Fruit fly (Drosophila melanogaster): Measurements from ENCODE around the gene CG3529.

Gene CG3529

dm6 chr3L:9429665-9430607, 16.7 kb upstream of the CG3529 start, which contains the start of the genes RpS17 and MTF-1 (continued):
- TF ChIP-seq Hr39 (GFP tag; optimal IDR thresholded peaks at IDR 0.05), result peak; percentile 51
- TF ChIP-seq acj6 (GFP tag; optimal IDR thresholded peaks at IDR 0.05), result peak; percentile 55
- TF ChIP-seq CG6163 (GFP tag; IDR thresholded peaks at IDR 0.05), result peak; percentile 27; the same call in 2 of the 3 replicates
- TF ChIP-seq CG11902 (GFP tag; optimal IDR thresholded peaks at IDR 0.05), result no peak
- TF ChIP-seq spab (GFP tag; optimal IDR thresholded peaks at IDR 0.05), result no peak
- peak; percentile 11 for TF ChIP-seq CG7368 (GFP tag; optimal IDR thresholded peaks at IDR 0.05)
- TF ChIP-seq CG16779 (tag; optimal IDR thresholded peaks at IDR 0.05), result peak; percentile 28
- no peak for TF ChIP-seq Gug (GFP tag; IDR thresholded peaks at IDR 0.05)
- TF ChIP-seq CG9139 (GFP tag; optimal IDR thresholded peaks at IDR 0.05), result peak; percentile 57
- TF ChIP-seq CG10669 (GFP tag; optimal IDR thresholded peaks at IDR 0.05), result peak; percentile 24
- TF ChIP-seq Eip78C (GFP tag), result peak; percentile 75
- TF ChIP-seq CG31627 (GFP tag; optimal IDR thresholded peaks at IDR 0.05), result peak; percentile 35
- TF ChIP-seq Sox102F (GFP tag; optimal IDR thresholded peaks at IDR 0.05), result peak; percentile 59
- peak; percentile 54 for TF ChIP-seq CG34406 (GFP tag; optimal IDR thresholded peaks at IDR 0.05)
- no peak for TF ChIP-seq Ets21C (GFP tag; optimal IDR thresholded peaks at IDR 0.05)
- no peak for TF ChIP-seq Hr38 (GFP tag; optimal IDR thresholded peaks at IDR 0.05)
- TF ChIP-seq svp (GFP tag), result peak; percentile 77
- no peak for TF ChIP-seq Lpt (GFP tag; optimal IDR thresholded peaks at IDR 0.05)
- TF ChIP-seq CG1621 (tag; optimal IDR thresholded peaks at IDR 0.05), result peak; percentile 53
- peak; percentile 32 for TF ChIP-seq CG6808 (GFP tag; optimal IDR thresholded peaks at IDR 0.05)

dm6 chr3L:9430608-9430952, 16.1 kb upstream of the CG3529 start:
- peak; percentile 57 for TF ChIP-seq svp (GFP tag)
- TF ChIP-seq acj6 (GFP tag; optimal IDR thresholded peaks at IDR 0.05), result no peak

- no peak for TF ChIP-seq Hr38 (GFP tag; optimal IDR thresholded peaks at IDR 0.05)
- peak; percentile 20; the same call in 1 of the 2 replicates for TF ChIP-seq CG15336 (GFP tag; IDR thresholded peaks at IDR 0.05)
Observed at dm6 chr3L:9431848-9432623, 14.6 kb upstream of the CG3529 start.

dm6 chr3L:9432810-9433587, 13.7 kb upstream of the CG3529 start:
- TF ChIP-seq dsx (GFP tag; optimal IDR thresholded peaks at IDR 0.05; ENCODE audit: poor library complexity, severe bottlenecking) (peak; percentile 72), Smox (GFP tag; optimal IDR thresholded peaks at IDR 0.05) (no peak), achi (GFP tag; optimal IDR thresholded peaks at IDR 0.05) (no peak)

dm6 chr3L:9435315-9435714, 11.3 kb upstream of the CG3529 start, which contains the start of gene CG42526:
Gene CG42526 (minus strand): TSS chr3L:9435399.
- TF ChIP-seq CG6276 (GFP tag; optimal IDR thresholded peaks at IDR 0.05), result no peak
- no peak for TF ChIP-seq CG6854 (GFP tag; optimal IDR thresholded peaks at IDR 0.05)
- TF ChIP-seq cyc (GFP tag; optimal IDR thresholded peaks at IDR 0.05), result no peak
- TF ChIP-seq Eip78C (GFP tag), result peak; percentile 61
- no peak for TF ChIP-seq fkh (GFP tag; optimal IDR thresholded peaks at IDR 0.05)
- no peak for TF ChIP-seq CG10669 (GFP tag; optimal IDR thresholded peaks at IDR 0.05)
- TF ChIP-seq CG4318 (GFP tag; optimal IDR thresholded peaks at IDR 0.05), result no peak
- no peak for TF ChIP-seq CG1621 (tag; optimal IDR thresholded peaks at IDR 0.05)
- TF ChIP-seq Sox15 (GFP tag; optimal IDR thresholded peaks at IDR 0.05), result peak; percentile 28
- no peak for TF ChIP-seq CG7368 (GFP tag; optimal IDR thresholded peaks at IDR 0.05)
- TF ChIP-seq spab (GFP tag; optimal IDR thresholded peaks at IDR 0.05), result no peak
- TF ChIP-seq vri (GFP tag; optimal IDR thresholded peaks at IDR 0.05), result peak; percentile 41
- no peak for TF ChIP-seq Smox (GFP tag; optimal IDR thresholded peaks at IDR 0.05)
- TF ChIP-seq CG6792 (GFP tag; optimal IDR thresholded peaks at IDR 0.05), result peak; percentile 12
- peak; percentile 14 for TF ChIP-seq CG8632 (GFP tag; optimal IDR thresholded peaks at IDR 0.05)
- peak; percentile 57 for TF ChIP-seq lz (GFP tag; optimal IDR thresholded peaks at IDR 0.05)
- no peak for TF ChIP-seq Ets96B (tag; optimal IDR thresholded peaks at IDR 0.05)
- TF ChIP-seq achi (GFP tag; optimal IDR thresholded peaks at IDR 0.05), result peak; percentile 65
- no peak for TF ChIP-seq Ets21C (GFP tag; optimal IDR thresholded peaks at IDR 0.05)
- TF ChIP-seq CG8319 (GFP tag; optimal IDR thresholded peaks at IDR 0.05), result no peak
- no peak for TF ChIP-seq Blimp-1 (GFP tag; optimal IDR thresholded peaks at IDR 0.05)
- peak; percentile 35; the same call in 1 of the 3 replicates for TF ChIP-seq CG8119 (GFP tag; IDR thresholded peaks at IDR 0.05)
- TF ChIP-seq fd59A (GFP tag; optimal IDR thresholded peaks at IDR 0.05), result no peak
